Worm (Caenorhabditis elegans) whole organism, L1 larva: ENCODE results near the gene lido-10.

Experiments
- C34B4.2 ChIP-seq: sonication (generic microtip); optimal IDR thresholded peaks from 2 replicates; lab custom pipeline; 2017; ENCODE audit warnings: mild to moderate bottlenecking, missing genetic modification characterization, missing compliant biosample characterization
- elt-3 ChIP-seq, 6 experiments: fragments of 150-350 bp in 1 of 6; sonication (generic microtip); optimal IDR thresholded peaks; 2 replicates each; lab custom pipeline; 2017 to 2018; ENCODE audit warnings: missing biosample characterization in 6 of 6, missing genetic modification characterization in 6 of 6, inconsistent platforms in 1 of 6
- lin-14 ChIP-seq: fragments of 200-800 bp; sonication (Bioruptor generic); optimal IDR thresholded peaks from 2 replicates; lab custom pipeline; 2018; ENCODE audit warnings: mild to moderate bottlenecking, missing genetic modification characterization, moderate library complexity, missing compliant biosample characterization
- mep-1 ChIP-seq: fragments of 150-350 bp; optimal IDR thresholded peaks from 2 replicates; lab custom pipeline; 2014; ENCODE audit warnings: missing biosample characterization, missing genetic modification characterization
- unc-98 ChIP-seq: fragments of 200-800 bp; sonication (Bioruptor generic); IDR thresholded peaks from 2 replicates; pipeline ENCODE4 v1.3.6; 2022; ENCODE audit warnings: missing genetic modification characterization, missing compliant biosample characterization
- xbp-1 ChIP-seq: sonication (generic microtip); optimal IDR thresholded peaks from 2 replicates; lab custom pipeline; 2016; ENCODE audit warnings: missing genetic modification characterization, missing compliant biosample characterization

The lido-10 gene

ce11 chrII:3052843-3053242, 50.5 kb downstream of the lido-10 start:
- TF ChIP-seq lin-14 (GFP tag; lab: Kevin White, UChicago) = no peak
- TF ChIP-seq unc-98 = no peak
- TF ChIP-seq C34B4.2 = no peak
- TF ChIP-seq mep-1 = no peak
- TF ChIP-seq elt-3 (tag; optimal IDR thresholded peaks at IDR 0.05; lab: Kevin White, UChicago) = no peak
- no peak for TF ChIP-seq xbp-1
- TF ChIP-seq, all 84 proteins: peak for 0
